Worm (Caenorhabditis elegans) whole organism, mixed stage, embryonic: Measurements from ENCODE around the gene nhr-135.
"Not testable (repeated sequence)": the region's sequence is repeated elsewhere in the genome, so short reads cannot be mapped to it uniquely, and the experiment has no call there.

ENCODE experiments used
- M03D4.4 ChIP-seq: sonication (generic microtip); optimal IDR thresholded peaks from 2 replicates; lab custom pipeline; 2017; ENCODE audit warnings: mild to moderate bottlenecking, missing genetic modification characterization, missing compliant biosample characterization
- bed-3 ChIP-seq: fragments of 200-800 bp; sonication (Bioruptor generic); optimal IDR thresholded peaks from 3 replicates; lab custom pipeline; 2018; ENCODE audit warnings: mild to moderate bottlenecking, missing genetic modification characterization, moderate library complexity, missing compliant biosample characterization
- blmp-1 ChIP-seq: fragments of 150-350 bp; optimal IDR thresholded peaks from 2 replicates; lab custom pipeline; 2014; ENCODE audit warnings: missing biosample characterization, missing genetic modification characterization
- ceh-39 ChIP-seq: fragments of 150-350 bp; optimal IDR thresholded peaks from 2 replicates; lab custom pipeline; 2014; ENCODE audit warnings: missing biosample characterization, missing genetic modification characterization
- ceh-43 ChIP-seq: fragments of 200-800 bp; sonication (Bioruptor generic); optimal IDR thresholded peaks from 2 replicates; lab custom pipeline; 2018; ENCODE audit warnings: mild to moderate bottlenecking, missing genetic modification characterization, moderate library complexity, missing compliant biosample characterization
- ceh-83 ChIP-seq: fragments of 200-800 bp; sonication (Bioruptor generic); optimal IDR thresholded peaks from 2 replicates; lab custom pipeline; 2018; ENCODE audit warnings: mild to moderate bottlenecking, missing genetic modification characterization, missing compliant biosample characterization
- ces-1 ChIP-seq: fragments of 150-350 bp; optimal IDR thresholded peaks from 2 replicates; lab custom pipeline; 2014; ENCODE audit warnings: missing biosample characterization, missing genetic modification reagents, missing genetic modification characterization
- cnd-1 ChIP-seq: fragments of 200-800 bp; sonication (Bioruptor generic); optimal IDR thresholded peaks from 2 replicates; lab custom pipeline; 2018; ENCODE audit warnings: mild to moderate bottlenecking, missing genetic modification characterization, missing compliant biosample characterization
- drap-1 ChIP-seq: fragments of 200-800 bp; sonication (Bioruptor generic); optimal IDR thresholded peaks from 3 replicates; lab custom pipeline; 2018; ENCODE audit warnings: mild to moderate bottlenecking, missing genetic modification characterization, missing compliant biosample characterization
- elt-1 ChIP-seq: sonication (generic microtip); optimal IDR thresholded peaks from 2 replicates; lab custom pipeline; 2017; ENCODE audit warnings: missing genetic modification characterization, mild to moderate bottlenecking, missing compliant biosample characterization, antibody characterized with exemption, moderate library complexity, borderline replicate concordance; ENCODE audit not compliant: insufficient read depth
- elt-3 ChIP-seq: fragments of 150-350 bp; optimal IDR thresholded peaks from 2 replicates; lab custom pipeline; 2014; ENCODE audit warnings: missing biosample characterization, missing genetic modification characterization
- flh-1 ChIP-seq: fragments of 200-800 bp; sonication (Bioruptor generic); optimal IDR thresholded peaks from 2 replicates; lab custom pipeline; 2018; ENCODE audit warnings: mild to moderate bottlenecking, missing genetic modification characterization, moderate library complexity, missing compliant biosample characterization
- ham-2 ChIP-seq: fragments of 200-800 bp; sonication (Bioruptor generic); optimal IDR thresholded peaks from 2 replicates; lab custom pipeline; 2018; ENCODE audit warnings: mild to moderate bottlenecking, missing genetic modification characterization, missing compliant biosample characterization
- hlh-1 ChIP-seq: fragments of 150-350 bp; optimal IDR thresholded peaks from 2 replicates; lab custom pipeline; 2014; ENCODE audit warnings: missing biosample characterization, missing genetic modification reagents, missing genetic modification characterization
- lin-13 ChIP-seq: fragments of 150-350 bp; optimal IDR thresholded peaks from 2 replicates; lab custom pipeline; 2014; ENCODE audit warnings: missing biosample characterization, missing genetic modification characterization
- lin-32 ChIP-seq: fragments of 200-800 bp; sonication (Bioruptor generic); optimal IDR thresholded peaks from 2 replicates; lab custom pipeline; 2018; ENCODE audit warnings: mild to moderate bottlenecking, missing genetic modification characterization, missing compliant biosample characterization
- lsy-2 ChIP-seq: fragments of 150-350 bp; optimal IDR thresholded peaks from 2 replicates; lab custom pipeline; 2014; ENCODE audit warnings: missing biosample characterization, missing genetic modification characterization
- mab-5 ChIP-seq: fragments of 150-350 bp; optimal IDR thresholded peaks from 2 replicates; lab custom pipeline; 2014; ENCODE audit warnings: missing biosample characterization, missing genetic modification characterization
- mep-1 ChIP-seq: fragments of 150-350 bp; optimal IDR thresholded peaks from 2 replicates; lab custom pipeline; 2017; ENCODE audit warnings: missing biosample characterization, missing genetic modification reagents, missing genetic modification characterization, inconsistent platforms
- mls-2 ChIP-seq: sonication (generic microtip); optimal IDR thresholded peaks from 2 replicates; lab custom pipeline; 2016; ENCODE audit warnings: mild to moderate bottlenecking, missing genetic modification characterization, moderate library complexity, missing compliant biosample characterization
- nhr-12 ChIP-seq: fragments of 150-350 bp; optimal IDR thresholded peaks from 2 replicates; lab custom pipeline; 2014; ENCODE audit warnings: missing biosample characterization, missing genetic modification characterization
- nhr-2 ChIP-seq: fragments of 150-350 bp; optimal IDR thresholded peaks from 2 replicates; lab custom pipeline; 2014; ENCODE audit warnings: missing biosample characterization, missing genetic modification characterization
- nhr-237 ChIP-seq: fragments of 150-350 bp; optimal IDR thresholded peaks from 2 replicates; lab custom pipeline; 2014; ENCODE audit warnings: missing biosample characterization, missing genetic modification characterization
- nhr-28 ChIP-seq: fragments of 150-350 bp; optimal IDR thresholded peaks from 2 replicates; lab custom pipeline; 2014; ENCODE audit warnings: missing biosample characterization, missing genetic modification characterization
- nhr-76 ChIP-seq: sonication (generic microtip); optimal IDR thresholded peaks from 2 replicates; lab custom pipeline; 2017; ENCODE audit warnings: missing biosample characterization, missing genetic modification characterization
- pha-4 ChIP-seq: fragments of 150-350 bp; optimal IDR thresholded peaks from 2 replicates; lab custom pipeline; 2018; ENCODE audit warnings: missing biosample characterization, missing genetic modification reagents, missing genetic modification characterization
- sem-2 ChIP-seq: fragments of 200-800 bp; sonication (Bioruptor generic); optimal IDR thresholded peaks from 2 replicates; lab custom pipeline; 2018; ENCODE audit warnings: mild to moderate bottlenecking, missing genetic modification characterization, missing compliant biosample characterization
- snpc-4 ChIP-seq: fragments of 150-350 bp; optimal IDR thresholded peaks from 2 replicates; lab custom pipeline; 2014; ENCODE audit warnings: missing biosample characterization, missing genetic modification characterization
- sptf-1 ChIP-seq: sonication (generic microtip); optimal IDR thresholded peaks from 2 replicates; lab custom pipeline; 2017; ENCODE audit warnings: mild to moderate bottlenecking, missing genetic modification characterization, moderate library complexity, missing compliant biosample characterization
- tbx-8 ChIP-seq: fragments of 200-800 bp; sonication (Bioruptor generic); optimal IDR thresholded peaks from 2 replicates; lab custom pipeline; 2018; ENCODE audit warnings: mild to moderate bottlenecking, missing genetic modification characterization, moderate library complexity, missing compliant biosample characterization
- unc-120 ChIP-seq: sonication (generic microtip); optimal IDR thresholded peaks from 2 replicates; lab custom pipeline; 2017; ENCODE audit warnings: missing genetic modification characterization, missing compliant biosample characterization; ENCODE audit not compliant: poor library complexity, severe bottlenecking
- unc-39 ChIP-seq: fragments of 150-350 bp; optimal IDR thresholded peaks from 2 replicates; lab custom pipeline; 2014; ENCODE audit warnings: missing biosample characterization, missing genetic modification characterization
- unc-62 ChIP-seq: fragments of 150-350 bp; optimal IDR thresholded peaks from 2 replicates; lab custom pipeline; 2014; ENCODE audit warnings: missing biosample characterization, missing genetic modification reagents, missing genetic modification characterization
- zip-8 ChIP-seq: fragments of 150-350 bp; optimal IDR thresholded peaks from 2 replicates; lab custom pipeline; 2014; ENCODE audit warnings: missing biosample characterization, missing genetic modification characterization
- ztf-11 ChIP-seq: fragments of 150-350 bp; optimal IDR thresholded peaks from 2 replicates; lab custom pipeline; 2014; ENCODE audit warnings: missing biosample characterization, missing genetic modification characterization

Gene nhr-135

DNA sequence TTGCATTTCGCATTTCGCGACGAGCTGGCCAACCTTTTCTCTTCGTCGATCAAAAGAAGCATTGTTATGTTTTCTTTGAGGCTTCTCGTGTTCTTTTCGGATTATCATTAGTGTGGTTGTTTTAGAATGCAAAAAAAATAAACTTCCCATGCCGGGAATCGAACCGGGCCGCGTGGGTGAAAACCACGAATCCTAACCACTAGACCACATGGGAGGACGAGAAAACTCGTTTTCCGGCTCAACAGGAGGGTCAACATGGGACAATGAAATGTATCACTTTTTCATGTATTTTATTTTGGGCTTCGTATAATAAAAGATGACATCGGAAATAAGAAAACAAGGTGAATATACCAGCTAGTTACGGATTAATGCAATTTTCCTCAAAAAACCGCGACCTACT lies 24.0 kb downstream of the nhr-135 start:
- TF ChIP-seq blmp-1 (tag; lab: Kevin White, UChicago) (no peak), flh-1 (no peak), ceh-39 (tag; lab: Kevin White, UChicago) (no peak), elt-3 (no peak), ham-2 (GFP tag; lab: Kevin White, UChicago) (no peak), sptf-1 (tag; lab: Kevin White, UChicago) (no peak), nhr-76 (tag; lab: Kevin White, UChicago) (no peak), nhr-2 (tag; lab: Kevin White, UChicago) (no peak)

DNA sequence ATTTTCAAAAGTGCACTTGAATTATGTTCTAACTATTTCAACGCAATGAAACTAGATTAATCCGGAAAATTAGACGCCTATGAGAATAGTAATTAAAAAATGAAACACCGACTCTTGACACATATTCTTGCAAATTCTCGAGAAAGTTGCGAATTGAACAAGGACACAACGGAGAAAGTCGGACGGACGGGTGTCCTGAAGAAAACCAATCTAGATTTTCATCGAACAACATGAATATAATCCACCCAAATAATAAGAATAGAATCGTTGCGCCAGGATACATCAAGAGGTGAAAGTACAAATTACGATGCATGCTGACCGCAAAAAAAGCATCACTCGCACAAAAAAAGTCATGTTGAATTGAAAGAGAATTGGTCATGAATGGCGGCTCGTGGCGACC lies 24.7 kb downstream of the nhr-135 start:
- no peak for TF ChIP-seq nhr-2 (tag; lab: Kevin White, UChicago)
- TF ChIP-seq nhr-76 (tag; lab: Kevin White, UChicago): no peak
- no peak for TF ChIP-seq sptf-1 (tag; lab: Kevin White, UChicago)
- TF ChIP-seq blmp-1 (tag; lab: Kevin White, UChicago): no peak

DNA sequence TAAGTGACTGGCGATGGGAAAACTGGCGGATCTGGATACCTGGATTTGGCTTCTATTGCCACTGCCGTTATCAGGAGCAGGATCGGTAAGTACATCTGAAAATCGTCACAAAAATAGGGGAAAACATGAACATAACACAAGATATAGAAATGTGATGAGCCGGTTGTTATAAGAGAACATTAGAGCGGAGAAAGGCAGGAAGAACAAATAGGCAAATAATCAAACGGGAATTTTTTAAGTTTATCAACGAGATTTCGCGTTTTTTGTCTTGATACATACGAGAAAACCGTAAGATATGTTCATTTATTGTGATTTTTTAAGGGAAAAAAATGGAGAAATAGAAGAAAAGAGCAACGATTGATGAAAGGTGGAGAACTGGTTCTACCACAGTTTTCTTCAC lies 28.3 kb downstream of the nhr-135 start, which contains the start of gene Y57E12AR.1:
Gene Y57E12AR.1 (minus strand): TSS at position 101 of the 400 bp plus-strand sequence.
- no peak for TF ChIP-seq unc-62 (GFP tag; lab: Kevin White, UChicago)
- no peak for TF ChIP-seq hlh-1 (tag; lab: Kevin White, UChicago)
- TF ChIP-seq elt-3: no peak
- no peak for TF ChIP-seq unc-120 (tag; lab: Kevin White, UChicago)
- no peak for TF ChIP-seq nhr-2 (tag; lab: Kevin White, UChicago)
- TF ChIP-seq elt-1 (tag; lab: Kevin White, UChicago): no peak
- TF ChIP-seq flh-1: no peak
- TF ChIP-seq cnd-1: no peak
- TF ChIP-seq nhr-28 (tag; lab: Kevin White, UChicago): no peak
- TF ChIP-seq snpc-4 (tag; lab: Kevin White, UChicago): no peak
- TF ChIP-seq mls-2 (tag; lab: Kevin White, UChicago): no peak
- no peak for TF ChIP-seq blmp-1 (tag; lab: Kevin White, UChicago)
- TF ChIP-seq pha-4 (tag; lab: Kevin White, UChicago): no peak
- TF ChIP-seq tbx-8 (GFP tag; lab: Kevin White, UChicago): no peak
- TF ChIP-seq ceh-43 (GFP tag; lab: Kevin White, UChicago): no peak
- TF ChIP-seq lin-13: no peak
- TF ChIP-seq lin-32 (GFP tag; lab: Kevin White, UChicago): no peak
- no peak for TF ChIP-seq ceh-39 (tag; lab: Kevin White, UChicago)
- TF ChIP-seq sem-2 (GFP tag; lab: Kevin White, UChicago): no peak
- TF ChIP-seq, all 35 proteins: peak for 0

DNA sequence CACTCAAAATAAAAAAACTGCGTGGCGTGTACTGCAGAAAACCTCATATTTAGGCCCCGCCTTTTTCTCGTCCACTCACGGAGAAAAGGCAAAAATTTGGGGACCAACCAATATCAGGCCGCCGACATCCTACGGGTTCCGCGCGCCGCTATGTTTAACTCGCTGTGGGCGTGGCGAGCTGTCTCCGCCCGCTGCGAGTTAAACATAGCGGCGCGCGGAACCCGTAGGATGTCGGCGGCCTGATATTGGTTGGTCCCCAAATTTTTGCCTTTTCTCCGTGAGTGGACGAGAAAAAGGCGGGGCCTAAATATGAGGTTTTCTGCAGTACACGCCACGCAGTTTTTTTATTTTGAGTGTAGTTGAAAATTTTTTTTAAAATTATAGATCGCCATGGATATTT lies 30.8 kb downstream of the nhr-135 start, which contains the start of gene tmem-258:
Gene tmem-258 (plus strand): TSS at position 385 of the 400 bp plus-strand sequence.
- TF ChIP-seq cnd-1; ceh-43 (GFP tag; lab: Kevin White, UChicago); nhr-12 (tag; lab: Kevin White, UChicago): not testable (repeated sequence)

DNA sequence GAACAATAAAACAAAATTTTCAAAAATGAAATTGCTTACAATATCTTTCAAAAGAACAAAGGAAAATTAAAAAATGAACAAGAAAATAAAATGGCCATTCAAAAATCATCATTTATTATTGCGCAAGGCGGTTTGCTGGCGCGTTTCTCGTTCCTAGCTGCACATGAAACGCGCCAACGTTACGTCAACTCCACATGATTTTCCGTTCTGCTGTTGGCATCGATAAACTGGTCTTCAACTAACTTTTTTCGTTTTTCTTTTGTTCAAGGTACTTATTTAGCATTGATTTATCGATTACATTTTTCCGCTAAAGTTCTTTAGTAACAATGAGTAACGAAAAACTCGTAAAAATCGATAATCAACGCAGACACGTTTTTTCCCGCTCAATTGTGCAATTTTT lies 33.2 kb downstream of the nhr-135 start, which contains the start of the genes Y57E12AL.6 and Y57E12AL.1:
Gene Y57E12AL.6 (minus strand): TSS at position 75 of the 400 bp plus-strand sequence.
Gene Y57E12AL.1 (plus strand): TSS at position 135 of the 400 bp plus-strand sequence.
- TF ChIP-seq mls-2 (tag; lab: Kevin White, UChicago) (peak; percentile 72), ham-2 (GFP tag; lab: Kevin White, UChicago) (peak; percentile 14), nhr-28 (tag; lab: Kevin White, UChicago) (no peak), unc-120 (tag; lab: Kevin White, UChicago) (peak; percentile 55), sptf-1 (tag; lab: Kevin White, UChicago) (peak; percentile 89), blmp-1 (tag; lab: Kevin White, UChicago) (no peak), pha-4 (tag; lab: Kevin White, UChicago) (peak; percentile 23), nhr-76 (tag; lab: Kevin White, UChicago) (no peak), unc-62 (GFP tag; lab: Kevin White, UChicago) (peak; percentile 10), nhr-2 (tag; lab: Kevin White, UChicago) (no peak), cnd-1 (peak; percentile 53), unc-39 (tag; lab: Kevin White, UChicago) (no peak), drap-1 (GFP tag; lab: Kevin White, UChicago) (peak; percentile 1), zip-8 (tag; lab: Kevin White, UChicago) (peak; percentile 71), ceh-39 (tag; lab: Kevin White, UChicago) (peak; percentile 56), elt-1 (tag; lab: Kevin White, UChicago) (no peak), lin-13 (peak; percentile 80), tbx-8 (GFP tag; lab: Kevin White, UChicago) (no peak), hlh-1 (tag; lab: Kevin White, UChicago) (peak; percentile 35), M03D4.4 (peak; percentile 78), snpc-4 (tag; lab: Kevin White, UChicago) (no peak), nhr-237 (tag; lab: Kevin White, UChicago) (peak; percentile 67), bed-3 (peak; percentile 39), mab-5 (no peak), mep-1 (tag; lab: Kevin White, UChicago) (peak; percentile 71), elt-3 (no peak), ceh-83 (GFP tag; lab: Kevin White, UChicago) (no peak), lin-32 (GFP tag; lab: Kevin White, UChicago) (peak; percentile 12), sem-2 (GFP tag; lab: Kevin White, UChicago) (peak; percentile 11), lsy-2 (tag; lab: Kevin White, UChicago) (peak; percentile 73), ces-1 (GFP tag; lab: Kevin White, UChicago) (peak; percentile 37), ceh-43 (GFP tag; lab: Kevin White, UChicago) (peak; percentile 68), nhr-12 (tag; lab: Kevin White, UChicago) (no peak), flh-1 (no peak), ztf-11 (tag; lab: Kevin White, UChicago) (no peak)
- TF ChIP-seq, all 35 proteins: peak for 21
